Worm (Caenorhabditis elegans): ENCODE data around the gene ttr-51.

DNA sequence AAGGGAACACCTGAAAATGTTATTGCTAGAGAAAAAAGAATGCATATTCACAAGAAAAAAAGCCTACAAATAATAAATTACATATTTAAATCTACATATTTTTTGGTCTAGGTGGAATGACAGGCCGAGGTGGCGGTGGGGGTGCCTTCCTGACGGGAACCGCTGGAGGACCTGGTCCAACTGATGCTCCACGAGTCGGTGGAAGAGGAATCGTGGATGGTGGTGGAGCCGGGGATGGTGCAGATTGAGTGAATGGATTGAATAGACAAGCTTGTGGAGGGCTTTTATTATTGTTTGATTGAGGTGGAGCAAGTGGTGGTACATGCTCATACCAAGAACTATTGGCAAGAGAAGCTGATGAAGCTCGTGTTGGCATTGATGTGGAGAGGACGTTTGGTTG lies 9.7 kb upstream of the ttr-51 start:
- TF ChIP-seq nhr-12 (tag; optimal IDR thresholded peaks at IDR 0.05) (no peak), lin-39 (tag; optimal IDR thresholded peaks at IDR 0.05) (no peak), nhr-11 (tag; optimal IDR thresholded peaks at IDR 0.05) (no peak), ama-1 (optimal IDR thresholded peaks at IDR 0.05) (no peak), ztf-4 (tag; optimal IDR thresholded peaks at IDR 0.05) (no peak), mdl-1 (tag; optimal IDR thresholded peaks at IDR 0.05) (no peak), fos-1 (tag; optimal IDR thresholded peaks at IDR 0.05) (no peak), unc-62 (GFP tag; optimal IDR thresholded peaks at IDR 0.05) (no peak), ztf-1 (GFP tag; conservative IDR thresholded peaks at IDR 0.05) (no peak), ceh-82 (tag; optimal IDR thresholded peaks at IDR 0.05) (no peak), nhr-6 (tag; optimal IDR thresholded peaks at IDR 0.05) (no peak)

Measured in whole organism, L2 larva.